Worm (Caenorhabditis elegans) whole organism, L4 larva: Measurements from ENCODE around the gene T14E8.2.

ENCODE experiments used
- F26F4.8 ChIP-seq: fragments of 200-800 bp; sonication (Bioruptor generic); conservative IDR thresholded peaks from 2 replicates; pipeline ENCODE4 v1.3.6; 2022; ENCODE audit warnings: missing genetic modification characterization, missing compliant biosample characterization
- F44E2.7 ChIP-seq: fragments of 200-800 bp; sonication (Bioruptor generic); IDR thresholded peaks from 2 replicates; pipeline ENCODE4 v2.1.2; 2022; ENCODE audit warnings: missing genetic modification characterization, missing compliant biosample characterization
- R02D3.7 ChIP-seq: fragments of 150-350 bp; sonication (generic microtip); optimal IDR thresholded peaks from 3 replicates; lab custom pipeline; 2014; ENCODE audit warnings: missing biosample characterization, missing genetic modification characterization
- Y5F2A.4 ChIP-seq: fragments of 200-800 bp; sonication (Bioruptor generic); optimal IDR thresholded peaks from 2 replicates; lab custom pipeline; 2018; ENCODE audit warnings: mild to moderate bottlenecking, missing genetic modification characterization, missing compliant biosample characterization
- Y75B8A.6 ChIP-seq: fragments of 200-800 bp; sonication (Bioruptor generic); IDR thresholded peaks from 2 replicates; pipeline ENCODE4 v1.3.6; 2022; ENCODE audit warnings: missing genetic modification reagents, missing genetic modification characterization, missing compliant biosample characterization
- ama-1 ChIP-seq: fragments of 150-350 bp; optimal IDR thresholded peaks from 2 replicates; lab custom pipeline; 2014; ENCODE audit warnings: inconsistent platforms, mixed read lengths
- attf-4 ChIP-seq: sonication (generic microtip); optimal IDR thresholded peaks from 3 replicates; lab custom pipeline; 2017; ENCODE audit warnings: missing biosample characterization, missing genetic modification characterization
- ceh-32 ChIP-seq: sonication (generic microtip); optimal IDR thresholded peaks from 2 replicates; lab custom pipeline; 2016; ENCODE audit warnings: mild to moderate bottlenecking, missing genetic modification characterization, missing compliant biosample characterization; ENCODE audit not compliant: poor library complexity
- ceh-44 ChIP-seq: fragments of 200-800 bp; sonication (Bioruptor generic); IDR thresholded peaks from 2 replicates; pipeline ENCODE4 v1.3.6; 2022; ENCODE audit warnings: missing genetic modification reagents, missing genetic modification characterization, missing compliant biosample characterization
- ces-1 ChIP-seq: fragments of 150-350 bp; sonication (generic microtip); optimal IDR thresholded peaks from 4 replicates; lab custom pipeline; 2014; ENCODE audit warnings: missing biosample characterization, missing genetic modification reagents, missing genetic modification characterization
- daf-8 ChIP-seq: fragments of 200-800 bp; sonication (Bioruptor generic); IDR thresholded peaks from 2 replicates; pipeline ENCODE4 v1.3.6; 2022; ENCODE audit warnings: missing genetic modification characterization, missing compliant biosample characterization
- dmd-8 ChIP-seq: fragments of 200-800 bp; sonication (Bioruptor generic); IDR thresholded peaks from 2 replicates; pipeline ENCODE4 v1.3.6; 2022; ENCODE audit warnings: missing genetic modification characterization, missing compliant biosample characterization
- duxl-1 ChIP-seq: sonication (generic microtip); optimal IDR thresholded peaks from 2 replicates; lab custom pipeline; 2016; ENCODE audit warnings: mild to moderate bottlenecking, missing genetic modification characterization, moderate library complexity, missing compliant biosample characterization; ENCODE audit not compliant: poor library complexity
- fkh-10 ChIP-seq: fragments of 150-350 bp; optimal IDR thresholded peaks from 2 replicates; lab custom pipeline; 2014; ENCODE audit warnings: missing biosample characterization, missing genetic modification reagents, missing genetic modification characterization
- jun-1 ChIP-seq: fragments of 150-350 bp; optimal IDR thresholded peaks from 2 replicates; lab custom pipeline; 2014; ENCODE audit warnings: missing biosample characterization, missing genetic modification reagents, missing genetic modification characterization
- lim-7 ChIP-seq: fragments of 200-800 bp; sonication (Bioruptor generic); IDR thresholded peaks from 2 replicates; pipeline ENCODE4 v1.3.6; 2022; ENCODE audit warnings: missing genetic modification characterization, missing compliant biosample characterization
- lin-1 ChIP-seq: fragments of 200-800 bp; sonication (Bioruptor generic); IDR thresholded peaks from 2 replicates; pipeline ENCODE4 v1.3.6; 2022; ENCODE audit warnings: missing genetic modification reagents, missing genetic modification characterization, missing compliant biosample characterization
- lin-13 ChIP-seq: fragments of 150-350 bp; optimal IDR thresholded peaks from 2 replicates; lab custom pipeline; 2014; ENCODE audit warnings: missing biosample characterization, missing genetic modification reagents, missing genetic modification characterization
- lin-38 ChIP-seq: fragments of 200-800 bp; sonication (Bioruptor generic); IDR thresholded peaks from 2 replicates; pipeline ENCODE4 v1.3.6; 2022; ENCODE audit warnings: missing genetic modification reagents, missing genetic modification characterization, missing compliant biosample characterization
- lin-39 ChIP-seq: fragments of 150-350 bp; optimal IDR thresholded peaks from 2 replicates; lab custom pipeline; 2014; ENCODE audit warnings: missing biosample characterization, missing genetic modification reagents, missing genetic modification characterization
- lir-3 ChIP-seq: sonication (generic microtip); optimal IDR thresholded peaks from 2 replicates; lab custom pipeline; 2016; ENCODE audit warnings: mild to moderate bottlenecking, missing genetic modification characterization, missing compliant biosample characterization
- lsy-2 ChIP-seq, 2 experiments: fragments of 150-350 bp in 1 of 2; sonication (generic microtip) in 1 of 2; optimal IDR thresholded peaks; 2 replicates each; lab custom pipeline; 2014 to 2017; ENCODE audit warnings: missing biosample characterization in 2 of 2, missing genetic modification characterization in 2 of 2
- madf-9 ChIP-seq: fragments of 200-800 bp; sonication (Bioruptor generic); conservative IDR thresholded peaks from 2 replicates; pipeline ENCODE4 v1.3.6; 2022; ENCODE audit warnings: missing genetic modification reagents, missing genetic modification characterization, missing compliant biosample characterization
- mdl-1 ChIP-seq, 2 experiments: fragments of 150-350 bp in 1 of 2; sonication (generic microtip) in 1 of 2; optimal IDR thresholded peaks; 2 replicates each; lab custom pipeline; 2014 to 2017; ENCODE audit warnings: missing biosample characterization in 2 of 2, missing genetic modification characterization in 2 of 2
- mes-2 ChIP-seq: sonication (generic microtip); optimal IDR thresholded peaks from 2 replicates; lab custom pipeline; 2016; ENCODE audit warnings: missing genotype, mild to moderate bottlenecking, missing genetic modification characterization, missing compliant biosample characterization; ENCODE audit not compliant: poor library complexity, severe bottlenecking
- mxl-2 ChIP-seq: fragments of 200-800 bp; sonication (Bioruptor generic); conservative IDR thresholded peaks from 2 replicates; pipeline ENCODE4 v1.3.6; 2022; ENCODE audit warnings: missing genetic modification reagents, missing genetic modification characterization, missing compliant biosample characterization
- mxl-3 ChIP-seq: fragments of 200-800 bp; sonication (Bioruptor generic); optimal IDR thresholded peaks from 2 replicates; lab custom pipeline; 2018; ENCODE audit warnings: mild to moderate bottlenecking, missing genetic modification characterization, missing compliant biosample characterization
- nhr-102 ChIP-seq: sonication (generic microtip); optimal IDR thresholded peaks from 2 replicates; lab custom pipeline; 2016; ENCODE audit warnings: mild to moderate bottlenecking, missing genetic modification characterization, moderate library complexity, missing compliant biosample characterization
- nhr-11 ChIP-seq: fragments of 150-350 bp; optimal IDR thresholded peaks from 2 replicates; lab custom pipeline; 2014; ENCODE audit warnings: missing biosample characterization, missing genetic modification characterization
- nhr-237 ChIP-seq: sonication (generic microtip); optimal IDR thresholded peaks from 2 replicates; lab custom pipeline; 2017; ENCODE audit warnings: missing biosample characterization, missing genetic modification characterization
- nhr-41 ChIP-seq: fragments of 200-800 bp; sonication (Bioruptor generic); IDR thresholded peaks from 2 replicates; pipeline ENCODE4 v1.3.6; 2022; ENCODE audit warnings: missing genetic modification reagents, missing genetic modification characterization, missing compliant biosample characterization
- nhr-42 ChIP-seq: fragments of 200-800 bp; sonication (Bioruptor generic); IDR thresholded peaks from 2 replicates; pipeline ENCODE4 v1.3.6; 2022; ENCODE audit warnings: missing genetic modification characterization, missing compliant biosample characterization
- nhr-6 ChIP-seq: fragments of 150-350 bp; optimal IDR thresholded peaks from 2 replicates; lab custom pipeline; 2014; ENCODE audit warnings: missing biosample characterization, missing genetic modification characterization
- pha-4 ChIP-seq, 2 experiments: fragments of 150-350 bp in 1 of 2; fragments of 200-800 bp in 1 of 2; sonication (Bioruptor generic) in 1 of 2; IDR thresholded peaks in 1 of 2; optimal IDR thresholded peaks in 1 of 2; 2 replicates each; pipeline versions ENCODE4 v1.3.6 to Lab custom; 2014 to 2022; ENCODE audit warnings: missing genetic modification characterization in 2 of 2, missing genetic modification reagents in 2 of 2, missing biosample characterization in 1 of 2, missing compliant biosample characterization in 1 of 2
- php-3 ChIP-seq: fragments of 200-800 bp; sonication (Bioruptor generic); IDR thresholded peaks from 2 replicates; pipeline ENCODE4 v1.3.6; 2022; ENCODE audit warnings: missing genetic modification reagents, missing genetic modification characterization, missing compliant biosample characterization
- rbr-2 ChIP-seq: sonication (generic microtip); optimal IDR thresholded peaks from 2 replicates; lab custom pipeline; 2016; ENCODE audit warnings: missing genotype, missing genetic modification characterization, missing compliant biosample characterization
- saeg-2 ChIP-seq: fragments of 200-800 bp; sonication (Bioruptor generic); IDR thresholded peaks from 2 replicates; pipeline ENCODE4 v1.3.6; 2022; ENCODE audit warnings: missing genetic modification reagents, missing genetic modification characterization, missing compliant biosample characterization
- set-16 ChIP-seq: fragments of 200-800 bp; sonication (Bioruptor generic); IDR thresholded peaks from 2 replicates; pipeline ENCODE4 v1.3.6; 2022; ENCODE audit warnings: missing genetic modification reagents, missing genetic modification characterization, missing compliant biosample characterization
- skn-1 ChIP-seq: fragments of 150-350 bp; optimal IDR thresholded peaks from 2 replicates; lab custom pipeline; 2014; ENCODE audit warnings: missing biosample characterization, missing genetic modification characterization
- snpc-4 ChIP-seq: fragments of 150-350 bp; optimal IDR thresholded peaks from 2 replicates; lab custom pipeline; 2014; ENCODE audit warnings: missing biosample characterization, missing genetic modification characterization
- spr-1 ChIP-seq: sonication (generic microtip); optimal IDR thresholded peaks from 2 replicates; lab custom pipeline; 2016; ENCODE audit warnings: mild to moderate bottlenecking, missing genetic modification characterization, missing compliant biosample characterization
- tra-1 ChIP-seq: fragments of 200-800 bp; sonication (Bioruptor generic); IDR thresholded peaks from 2 replicates; pipeline ENCODE4 v1.3.6; 2022; ENCODE audit warnings: missing genetic modification reagents, missing genetic modification characterization, missing compliant biosample characterization
- unc-130 ChIP-seq: sonication (generic microtip); optimal IDR thresholded peaks from 2 replicates; lab custom pipeline; 2016; ENCODE audit warnings: missing genetic modification reagents, missing genetic modification characterization, missing compliant biosample characterization
- unc-62 ChIP-seq, 3 experiments: fragments of 150-350 bp in 1 of 3; sonication (generic microtip); optimal IDR thresholded peaks in 2 of 3; peaks in 1 of 3; 1 replicate in 1 of 3; 2 replicates in 2 of 3; lab custom pipeline; 2014 to 2017; ENCODE audit warnings: missing biosample characterization in 3 of 3, missing genetic modification characterization in 3 of 3, missing genetic modification reagents in 3 of 3, missing genotype in 1 of 3
- vab-7 ChIP-seq: fragments of 200-800 bp; sonication (Bioruptor generic); IDR thresholded peaks from 2 replicates; pipeline ENCODE4 v1.3.6; 2022; ENCODE audit warnings: missing genetic modification reagents, missing genetic modification characterization, missing compliant biosample characterization
- zfp-2 ChIP-seq: sonication (generic microtip); optimal IDR thresholded peaks from 2 replicates; lab custom pipeline; 2016; ENCODE audit warnings: mild to moderate bottlenecking, missing genetic modification characterization, missing compliant biosample characterization
- zip-2 ChIP-seq: fragments of 150-350 bp; optimal IDR thresholded peaks from 2 replicates; lab custom pipeline; 2014; ENCODE audit warnings: missing biosample characterization, missing genetic modification characterization
- ztf-11 ChIP-seq: fragments of 150-350 bp; optimal IDR thresholded peaks from 2 replicates; lab custom pipeline; 2014; ENCODE audit warnings: missing biosample characterization, missing genetic modification characterization
- ztf-7 ChIP-seq: fragments of 150-350 bp; optimal IDR thresholded peaks from 2 replicates; lab custom pipeline; 2014; ENCODE audit warnings: missing biosample characterization, missing genetic modification characterization

T14E8.2 gene

ce11 chrX:6593178-6593786 lies 50.5 kb downstream of the T14E8.2 start:
- no peak for TF ChIP-seq daf-8 (GFP tag; lab: Robert Waterston, UW)
- TF ChIP-seq set-16 (GFP tag; lab: Robert Waterston, UW) = no peak
- peak; percentile 60 for TF ChIP-seq ztf-7 (tag; lab: Kevin White, UChicago)
- TF ChIP-seq jun-1 (tag; lab: Kevin White, UChicago) = no peak
- TF ChIP-seq mxl-3 (GFP tag; lab: Kevin White, UChicago) = peak; percentile 55
- TF ChIP-seq lin-38 (GFP tag; lab: Robert Waterston, UW) = no peak; the same call in 1 of the 2 replicates
- TF ChIP-seq pha-4 (GFP tag; IDR thresholded peaks at IDR 0.05; lab: Robert Waterston, UW) = peak; percentile 95
- TF ChIP-seq pha-4 (tag; optimal IDR thresholded peaks at IDR 0.05; lab: Kevin White, UChicago) = no peak
- 0 out of 2 replicates have a peak, but pooled peaks have one; percentile 55 for TF ChIP-seq ceh-44 (GFP tag; lab: Robert Waterston, UW)
- TF ChIP-seq unc-62 (GFP tag; optimal IDR thresholded peaks at IDR 0.05 in 1 of 2; lab: Kevin White, UChicago) = peak in 1 of 2 experiments; percentile 94
- TF ChIP-seq unc-62 (tag; optimal IDR thresholded peaks at IDR 0.05; lab: Kevin White, UChicago) = no peak
- TF ChIP-seq nhr-237 (tag; lab: Kevin White, UChicago) = no peak
- TF ChIP-seq lin-1 = peak; percentile 91
- TF ChIP-seq saeg-2 = peak; percentile 84
- peak; percentile 37 for TF ChIP-seq lir-3 (tag; lab: Kevin White, UChicago)
- TF ChIP-seq vab-7 (GFP tag; lab: Robert Waterston, UW) = peak; percentile 91
- TF ChIP-seq spr-1 = peak; percentile 49
- peak; percentile 87 for TF ChIP-seq mes-2 (tag; lab: Kevin White, UChicago)
- no peak for TF ChIP-seq ztf-11 (tag; lab: Kevin White, UChicago)
- peak; percentile 68 for TF ChIP-seq rbr-2 (tag; lab: Kevin White, UChicago)
- peak; percentile 61 for TF ChIP-seq Y5F2A.4 (GFP tag; lab: Kevin White, UChicago)
- peak; percentile 30 for TF ChIP-seq ces-1 (GFP tag; lab: Kevin White, UChicago)
- no peak; the same call in 1 of the 2 replicates for TF ChIP-seq nhr-42 (GFP tag; lab: Robert Waterston, UW)
- no peak for TF ChIP-seq lin-39 (tag; lab: Kevin White, UChicago)
- TF ChIP-seq dmd-8 (GFP tag; lab: Robert Waterston, UW) = no peak; the same call in 1 of the 2 replicates
- no peak for TF ChIP-seq zip-2
- TF ChIP-seq php-3 (GFP tag; lab: Robert Waterston, UW) = peak; percentile 83
- TF ChIP-seq nhr-11 (tag; lab: Kevin White, UChicago) = peak; percentile 57
- peak; percentile 87; the same call in 1 of the 2 replicates for TF ChIP-seq F44E2.7 (GFP tag; lab: Robert Waterston, UW)
- TF ChIP-seq snpc-4 (tag; lab: Kevin White, UChicago) = no peak
- peak; percentile 81; the same call in 1 of the 2 replicates for TF ChIP-seq Y75B8A.6
- no peak for TF ChIP-seq ceh-32
- peak; percentile 47 for TF ChIP-seq lin-13 (GFP tag; lab: Kevin White, UChicago)
- no peak for TF ChIP-seq zfp-2 (tag; lab: Kevin White, UChicago)
- TF ChIP-seq tra-1 = peak; percentile 90
- no peak for TF ChIP-seq lsy-2 (tag; optimal IDR thresholded peaks at IDR 0.05; lab: Kevin White, UChicago)
- TF ChIP-seq fkh-10 (GFP tag; lab: Kevin White, UChicago) = no peak
- TF ChIP-seq ama-1 (lab: Kevin White, UChicago) = no peak
- TF ChIP-seq mdl-1 (tag; optimal IDR thresholded peaks at IDR 0.05; lab: Kevin White, UChicago) = peak in 1 of 2 experiments; percentile 48
- TF ChIP-seq lim-7 (GFP tag; lab: Robert Waterston, UW) = peak; percentile 97
- no peak for TF ChIP-seq skn-1 (tag; lab: Kevin White, UChicago)
- TF ChIP-seq attf-4 (tag; lab: Kevin White, UChicago) = no peak
- TF ChIP-seq nhr-6 = peak; percentile 44
- TF ChIP-seq duxl-1 (tag; lab: Kevin White, UChicago) = no peak
- TF ChIP-seq R02D3.7 (tag; lab: Kevin White, UChicago) = peak; percentile 21
- peak; percentile 41 for TF ChIP-seq unc-130
- TF ChIP-seq mxl-2 = peak; percentile 68; the same call in 1 of the 2 replicates
- TF ChIP-seq F26F4.8 = peak; percentile 94
- TF ChIP-seq nhr-41 (GFP tag; lab: Robert Waterston, UW) = peak; percentile 59; the same call in 1 of the 2 replicates
- TF ChIP-seq nhr-102 = no peak
- TF ChIP-seq madf-9 (GFP tag; lab: Robert Waterston, UW) = peak; percentile 91
